Fruit fly (Drosophila melanogaster): Measurements from ENCODE around the gene CG7044.

dm6 chr3R:21078958-21079357 is 22.6 kb downstream of the CG7044 start:
- no peak for TF ChIP-seq CG7368 (GFP tag; optimal IDR thresholded peaks at IDR 0.05)
- TF ChIP-seq CG3032 (tag; optimal IDR thresholded peaks at IDR 0.05) = no peak
- TF ChIP-seq Met (GFP tag; optimal IDR thresholded peaks at IDR 0.05) = no peak

All from whole organism, prepupa.